Worm (Caenorhabditis elegans): ENCODE measurements around the gene clec-185.

ce11 chrIV:12419291-12419690 is 19.2 kb upstream of the clec-185 start:
- no peak for TF ChIP-seq nhr-76 (tag; optimal IDR thresholded peaks at IDR 0.05)
- TF ChIP-seq ztf-11 (tag; optimal IDR thresholded peaks at IDR 0.05), result no peak
- no peak for TF ChIP-seq nhr-12 (tag; optimal IDR thresholded peaks at IDR 0.05)
- no peak for TF ChIP-seq snpc-4 (tag; optimal IDR thresholded peaks at IDR 0.05)

All from whole organism, L3 larva.